Worm (Caenorhabditis elegans): Measurements from ENCODE around the gene ech-8.

- TF ChIP-seq daf-19 (GFP tag; conservative IDR thresholded peaks at IDR 0.05) (no peak), fkh-10 (GFP tag; optimal IDR thresholded peaks at IDR 0.05) (no peak), daf-8 (GFP tag; IDR thresholded peaks at IDR 0.05) (no peak), dmd-9 (GFP tag; IDR thresholded peaks at IDR 0.05) (no peak), unc-62 (GFP tag; optimal IDR thresholded peaks at IDR 0.05 in 1 of 2) (no peak), unc-62 (tag; optimal IDR thresholded peaks at IDR 0.05) (no peak), ama-1 (optimal IDR thresholded peaks at IDR 0.05) (no peak), Y105C5A.15 (GFP tag; IDR thresholded peaks at IDR 0.05) (no peak), F26F4.8 (GFP tag; conservative IDR thresholded peaks at IDR 0.05) (no peak), snpc-1.2 (GFP tag; IDR thresholded peaks at IDR 0.05) (no peak), egl-27 (tag; optimal IDR thresholded peaks at IDR 0.05) (no peak), skn-1 (tag; optimal IDR thresholded peaks at IDR 0.05) (no peak), Y75B8A.6 (GFP tag; IDR thresholded peaks at IDR 0.05) (no peak), F10B5.3 (tag; optimal IDR thresholded peaks at IDR 0.05) (no peak), rbr-2 (tag; optimal IDR thresholded peaks at IDR 0.05) (no peak)
Measured at ce11 chrIV:10275050-10275449, 36.1 kb upstream of the ech-8 start.
